Worm (Caenorhabditis elegans) whole organism, early embryonic: ENCODE results near the gene nprl-3.

Experiments
- B0310.2 ChIP-seq: sonication (generic microtip); optimal IDR thresholded peaks from 2 replicates; lab custom pipeline; 2016; ENCODE audit warnings: mild to moderate bottlenecking, missing genetic modification characterization, missing compliant biosample characterization
- F13C5.2 ChIP-seq: sonication (generic microtip); optimal IDR thresholded peaks from 2 replicates; lab custom pipeline; 2017; ENCODE audit warnings: mild to moderate bottlenecking, missing genetic modification characterization, inconsistent platforms, missing compliant biosample characterization
- aly-1 ChIP-seq: sonication (generic microtip); optimal IDR thresholded peaks from 2 replicates; lab custom pipeline; 2016; ENCODE audit warnings: missing genetic modification characterization, missing compliant biosample characterization
- ama-1 ChIP-seq: fragments of 150-350 bp; optimal IDR thresholded peaks from 2 replicates; lab custom pipeline; 2014
- ceh-13 ChIP-seq: fragments of 200-800 bp; sonication (Bioruptor generic); optimal IDR thresholded peaks from 2 replicates; lab custom pipeline; 2018; ENCODE audit warnings: mild to moderate bottlenecking, missing genetic modification characterization, missing compliant biosample characterization
- ceh-36 ChIP-seq: sonication (generic microtip); optimal IDR thresholded peaks from 2 replicates; lab custom pipeline; 2016; ENCODE audit warnings: missing genetic modification characterization, inconsistent platforms, missing compliant biosample characterization
- ets-7 ChIP-seq: sonication (generic microtip); optimal IDR thresholded peaks from 2 replicates; lab custom pipeline; 2016; ENCODE audit warnings: missing genotype, missing genetic modification characterization, missing compliant biosample characterization
- flt-1 ChIP-seq: fragments of 200-800 bp; sonication (Bioruptor generic); IDR thresholded peaks from 2 replicates; pipeline ENCODE4 v1.3.6; 2022; ENCODE audit warnings: missing genetic modification characterization, missing compliant biosample characterization
- hmbx-1 ChIP-seq: sonication (generic microtip); optimal IDR thresholded peaks from 2 replicates; lab custom pipeline; 2016; ENCODE audit warnings: mild to moderate bottlenecking, missing genetic modification characterization, missing compliant biosample characterization
- hmg-4 ChIP-seq: fragments of 200-800 bp; sonication (Bioruptor generic); optimal IDR thresholded peaks from 2 replicates; lab custom pipeline; 2018; ENCODE audit warnings: mild to moderate bottlenecking, missing genetic modification characterization, missing compliant biosample characterization
- hnd-1 ChIP-seq: sonication (generic microtip); optimal IDR thresholded peaks from 2 replicates; lab custom pipeline; 2016; ENCODE audit warnings: missing genetic modification characterization, missing compliant biosample characterization
- pes-1 ChIP-seq: fragments of 200-800 bp; sonication (Bioruptor generic); IDR thresholded peaks from 2 replicates; pipeline ENCODE4 v1.3.6; 2022; ENCODE audit warnings: missing genetic modification reagents, missing genetic modification characterization, missing compliant biosample characterization
- scrt-1 ChIP-seq: fragments of 200-800 bp; sonication (Bioruptor generic); IDR thresholded peaks from 2 replicates; pipeline ENCODE4 v1.3.6; 2022; ENCODE audit warnings: missing genetic modification characterization, missing compliant biosample characterization
- sea-1 ChIP-seq: fragments of 200-800 bp; sonication (Bioruptor generic); conservative IDR thresholded peaks from 2 replicates; pipeline ENCODE4 v1.3.6; 2022; ENCODE audit warnings: missing genetic modification characterization, missing compliant biosample characterization
- tbx-11 ChIP-seq: fragments of 200-800 bp; sonication (Bioruptor generic); IDR thresholded peaks from 2 replicates; pipeline ENCODE4 v1.3.6; 2022; ENCODE audit warnings: missing genetic modification characterization, missing compliant biosample characterization
- tbx-37 ChIP-seq: fragments of 200-800 bp; sonication (Bioruptor generic); conservative IDR thresholded peaks from 2 replicates; pipeline ENCODE4 v1.3.6; 2022; ENCODE audit warnings: missing genetic modification reagents, missing genetic modification characterization, missing compliant biosample characterization
- tra-4 ChIP-seq: sonication (generic microtip); optimal IDR thresholded peaks from 2 replicates; lab custom pipeline; 2017; ENCODE audit warnings: missing genetic modification characterization, missing compliant biosample characterization

The nprl-3 gene

ce11 chrIV:8333988-8334863 is 36.9 kb downstream of the nprl-3 start, which contains the start of gene his-32:
his-32 (plus strand) TSS chrIV:8334305.
- peak; percentile 41 for TF ChIP-seq hmg-4 (GFP tag; lab: Kevin White, UChicago)
- TF ChIP-seq aly-1 (tag; lab: Kevin White, UChicago) = peak; percentile 100
- TF ChIP-seq pes-1 = peak; percentile 76
- TF ChIP-seq ceh-13 (GFP tag; lab: Kevin White, UChicago) = no peak
- peak; percentile 88 for TF ChIP-seq B0310.2 (tag; lab: Kevin White, UChicago)
- TF ChIP-seq tra-4 (tag; lab: Kevin White, UChicago) = peak; percentile 25
- TF ChIP-seq tbx-37 (GFP tag; lab: Robert Waterston, UW) = no peak
- TF ChIP-seq sea-1 (GFP tag; lab: Robert Waterston, UW) = peak; percentile 67; the same call in 1 of the 2 replicates
- peak; percentile 99 for TF ChIP-seq ama-1 (lab: Kevin White, UChicago)
- peak; percentile 18 for TF ChIP-seq F13C5.2 (tag; lab: Kevin White, UChicago)
- TF ChIP-seq hmbx-1 (tag; lab: Kevin White, UChicago) = peak; percentile 60
- peak; percentile 69 for TF ChIP-seq ceh-36
- TF ChIP-seq flt-1 (GFP tag; lab: Robert Waterston, UW) = peak; percentile 65; the same call in 1 of the 2 replicates
- no peak for TF ChIP-seq hnd-1 (tag; lab: Kevin White, UChicago)
- TF ChIP-seq scrt-1 (GFP tag; lab: Robert Waterston, UW) = peak; percentile 78; the same call in 1 of the 2 replicates
- TF ChIP-seq ets-7 = no peak
- no peak for TF ChIP-seq tbx-11

ce11 chrIV:8339636-8340035 is 42.3 kb downstream of the nprl-3 start, which contains the start of gene lgc-6:
lgc-6 (plus strand) TSS chrIV:8339936.
- no peak for TF ChIP-seq tbx-37 (GFP tag; lab: Robert Waterston, UW)

- TF ChIP-seq tbx-37 (GFP tag; lab: Robert Waterston, UW) (no peak), hmg-4 (GFP tag; lab: Kevin White, UChicago) (no peak), pes-1 (no peak), aly-1 (tag; lab: Kevin White, UChicago) (no peak)
Measured at ce11 chrIV:8342385-8342784, 45.1 kb downstream of the nprl-3 start, which contains the start of gene lgc-5. lgc-5 (plus strand) TSS chrIV:8342685.

- TF ChIP-seq ets-7 (no peak), B0310.2 (tag; lab: Kevin White, UChicago) (no peak), tbx-11 (no peak), tbx-37 (GFP tag; lab: Robert Waterston, UW) (no peak), flt-1 (GFP tag; lab: Robert Waterston, UW) (no peak), hmbx-1 (tag; lab: Kevin White, UChicago) (no peak), hmg-4 (GFP tag; lab: Kevin White, UChicago) (no peak)
Measured at ce11 chrIV:8345518-8345917, 48.2 kb downstream of the nprl-3 start, which contains the start of gene F17E9.5. F17E9.5 (plus strand) TSS chrIV:8345818.

- TF ChIP-seq ceh-36 = no peak
- TF ChIP-seq ceh-13 (GFP tag; lab: Kevin White, UChicago) = no peak
- no peak for TF ChIP-seq flt-1 (GFP tag; lab: Robert Waterston, UW)
- TF ChIP-seq hmg-4 (GFP tag; lab: Kevin White, UChicago) = no peak
- TF ChIP-seq tbx-11 = no peak
- no peak for TF ChIP-seq B0310.2 (tag; lab: Kevin White, UChicago)
- no peak for TF ChIP-seq tra-4 (tag; lab: Kevin White, UChicago)
- TF ChIP-seq scrt-1 (GFP tag; lab: Robert Waterston, UW) = no peak
- TF ChIP-seq sea-1 (GFP tag; lab: Robert Waterston, UW) = no peak
- TF ChIP-seq aly-1 (tag; lab: Kevin White, UChicago) = no peak
- no peak for TF ChIP-seq tbx-37 (GFP tag; lab: Robert Waterston, UW)
- no peak for TF ChIP-seq ets-7
- no peak for TF ChIP-seq ama-1 (lab: Kevin White, UChicago)
- no peak for TF ChIP-seq hnd-1 (tag; lab: Kevin White, UChicago)
- TF ChIP-seq hmbx-1 (tag; lab: Kevin White, UChicago) = no peak
- TF ChIP-seq pes-1 = no peak
- TF ChIP-seq F13C5.2 (tag; lab: Kevin White, UChicago) = no peak
Measured at ce11 chrIV:8347051-8347450, 49.8 kb downstream of the nprl-3 start, which contains the start of the genes F17E9.18 and F17E9.15. F17E9.18 (minus strand) TSS chrIV:8347151. F17E9.15 (plus strand) TSS chrIV:8347418.

ce11 chrIV:8348073-8348472 is 50.8 kb downstream of the nprl-3 start, which contains the start of gene F17E9.4:
F17E9.4 (plus strand) TSS chrIV:8348373.
- TF ChIP-seq flt-1 (GFP tag; lab: Robert Waterston, UW) = no peak
- TF ChIP-seq pes-1 = no peak
- TF ChIP-seq ama-1 (lab: Kevin White, UChicago) = no peak
- TF ChIP-seq hmg-4 (GFP tag; lab: Kevin White, UChicago) = no peak
- TF ChIP-seq tbx-37 (GFP tag; lab: Robert Waterston, UW) = no peak
- no peak for TF ChIP-seq F13C5.2 (tag; lab: Kevin White, UChicago)
- no peak for TF ChIP-seq ets-7
- TF ChIP-seq hnd-1 (tag; lab: Kevin White, UChicago) = no peak
- TF ChIP-seq B0310.2 (tag; lab: Kevin White, UChicago) = no peak
- TF ChIP-seq aly-1 (tag; lab: Kevin White, UChicago) = no peak
- no peak for TF ChIP-seq scrt-1 (GFP tag; lab: Robert Waterston, UW)
- TF ChIP-seq hmbx-1 (tag; lab: Kevin White, UChicago) = no peak
- TF ChIP-seq tbx-11 = no peak
- no peak for TF ChIP-seq ceh-13 (GFP tag; lab: Kevin White, UChicago)
- no peak for TF ChIP-seq tra-4 (tag; lab: Kevin White, UChicago)
- TF ChIP-seq sea-1 (GFP tag; lab: Robert Waterston, UW) = no peak
- TF ChIP-seq ceh-36 = no peak
